Worm (Caenorhabditis elegans) whole organism, late embryonic: ENCODE data around the gene arx-2.

Experiments
- C38D4.7 ChIP-seq: fragments of 200-800 bp; sonication (Bioruptor generic); optimal IDR thresholded peaks from 2 replicates; lab custom pipeline; 2018; ENCODE audit warnings: mild to moderate bottlenecking, missing genetic modification characterization, moderate library complexity, missing compliant biosample characterization
- F13H6.1 ChIP-seq: sonication (generic microtip); optimal IDR thresholded peaks from 2 replicates; lab custom pipeline; 2016; ENCODE audit warnings: missing genetic modification characterization, missing compliant biosample characterization
- K02D7.2 ChIP-seq: sonication (generic microtip); optimal IDR thresholded peaks from 2 replicates; lab custom pipeline; 2017; ENCODE audit warnings: mild to moderate bottlenecking, missing genetic modification characterization, missing compliant biosample characterization
- Y22D7AL.16 ChIP-seq: sonication (generic microtip); optimal IDR thresholded peaks from 2 replicates; lab custom pipeline; 2016; ENCODE audit warnings: missing genetic modification characterization, missing compliant biosample characterization
- ama-1 ChIP-seq: fragments of 150-350 bp; optimal IDR thresholded peaks from 2 replicates; lab custom pipeline; 2014
- ceh-14 ChIP-seq: sonication (generic microtip); optimal IDR thresholded peaks from 2 replicates; lab custom pipeline; 2016; ENCODE audit warnings: missing genotype, missing genetic modification characterization, missing compliant biosample characterization
- ceh-2 ChIP-seq: sonication (generic microtip); optimal IDR thresholded peaks from 2 replicates; lab custom pipeline; 2016; ENCODE audit warnings: missing genotype, missing genetic modification characterization, missing compliant biosample characterization
- ceh-22 ChIP-seq: sonication (generic microtip); optimal IDR thresholded peaks from 2 replicates; lab custom pipeline; 2017; ENCODE audit warnings: missing biosample characterization, missing genetic modification characterization
- ceh-31 ChIP-seq: sonication (generic microtip); optimal IDR thresholded peaks from 2 replicates; lab custom pipeline; 2016; ENCODE audit warnings: missing genetic modification characterization, missing compliant biosample characterization
- ceh-34 ChIP-seq: sonication (generic microtip); optimal IDR thresholded peaks from 2 replicates; lab custom pipeline; 2016; ENCODE audit warnings: mild to moderate bottlenecking, missing genetic modification characterization, missing compliant biosample characterization
- ceh-45 ChIP-seq: fragments of 200-800 bp; sonication (Bioruptor generic); IDR thresholded peaks from 2 replicates; pipeline ENCODE4 v1.3.6; 2022; ENCODE audit warnings: missing genetic modification reagents, missing genetic modification characterization, missing compliant biosample characterization
- ceh-9 ChIP-seq: sonication (generic microtip); optimal IDR thresholded peaks from 2 replicates; lab custom pipeline; 2016; ENCODE audit warnings: mild to moderate bottlenecking, missing genetic modification characterization, inconsistent platforms, missing compliant biosample characterization
- che-1 ChIP-seq: sonication (generic microtip); optimal IDR thresholded peaks from 2 replicates; lab custom pipeline; 2016; ENCODE audit warnings: mild to moderate bottlenecking, missing genetic modification characterization, missing compliant biosample characterization
- dve-1 ChIP-seq: sonication (generic microtip); optimal IDR thresholded peaks from 2 replicates; lab custom pipeline; 2017; ENCODE audit warnings: antibody characterized with exemption, mild to moderate bottlenecking, missing genetic modification characterization, missing compliant biosample characterization
- elt-4 ChIP-seq: sonication (generic microtip); optimal IDR thresholded peaks from 2 replicates; lab custom pipeline; 2016; ENCODE audit warnings: missing genetic modification characterization, missing compliant biosample characterization
- ets-4 ChIP-seq: sonication (generic microtip); optimal IDR thresholded peaks from 2 replicates; lab custom pipeline; 2016; ENCODE audit warnings: missing genetic modification characterization, missing compliant biosample characterization
- eyg-1 ChIP-seq: sonication (generic microtip); optimal IDR thresholded peaks from 2 replicates; lab custom pipeline; 2016; ENCODE audit warnings: missing genotype, missing genetic modification characterization, missing compliant biosample characterization
- fax-1 ChIP-seq: sonication (generic microtip); optimal IDR thresholded peaks from 2 replicates; lab custom pipeline; 2016; ENCODE audit warnings: missing genotype, missing genetic modification characterization, missing compliant biosample characterization
- fkh-6 ChIP-seq: sonication (generic microtip); optimal IDR thresholded peaks from 2 replicates; lab custom pipeline; 2016; ENCODE audit warnings: missing genetic modification characterization, missing compliant biosample characterization
- hlh-13 ChIP-seq: fragments of 200-800 bp; sonication (Bioruptor generic); optimal IDR thresholded peaks from 2 replicates; lab custom pipeline; 2018; ENCODE audit warnings: mild to moderate bottlenecking, missing genetic modification characterization, missing compliant biosample characterization
- hlh-15 ChIP-seq: sonication (generic microtip); optimal IDR thresholded peaks from 2 replicates; lab custom pipeline; 2016; ENCODE audit warnings: missing genetic modification characterization, missing compliant biosample characterization
- hlh-6 ChIP-seq: sonication (generic microtip); optimal IDR thresholded peaks from 2 replicates; lab custom pipeline; 2016; ENCODE audit warnings: missing genotype, missing genetic modification characterization, missing compliant biosample characterization
- hlh-8 ChIP-seq: sonication (generic microtip); optimal IDR thresholded peaks from 2 replicates; lab custom pipeline; 2016; ENCODE audit warnings: missing genotype, missing genetic modification characterization, missing compliant biosample characterization
- lim-6 ChIP-seq: sonication (generic microtip); optimal IDR thresholded peaks from 2 replicates; lab custom pipeline; 2016; ENCODE audit warnings: missing genetic modification characterization, missing compliant biosample characterization
- lin-11 ChIP-seq: fragments of 200-800 bp; sonication (Bioruptor generic); optimal IDR thresholded peaks from 2 replicates; lab custom pipeline; 2018; ENCODE audit warnings: mild to moderate bottlenecking, missing genetic modification characterization, missing compliant biosample characterization
- madf-2 ChIP-seq: sonication (generic microtip); optimal IDR thresholded peaks from 2 replicates; lab custom pipeline; 2017; ENCODE audit warnings: missing genetic modification characterization, missing compliant biosample characterization
- mec-3 ChIP-seq: sonication (generic microtip); optimal IDR thresholded peaks from 2 replicates; lab custom pipeline; 2016; ENCODE audit warnings: borderline replicate concordance, missing genetic modification characterization, missing compliant biosample characterization
- nfya-1 ChIP-seq: sonication (generic microtip); optimal IDR thresholded peaks from 2 replicates; lab custom pipeline; 2017; ENCODE audit warnings: missing genetic modification characterization, mild to moderate bottlenecking, missing compliant biosample characterization, antibody characterized with exemption, moderate library complexity
- nhr-11 ChIP-seq: fragments of 150-350 bp; optimal IDR thresholded peaks from 2 replicates; lab custom pipeline; 2014; ENCODE audit warnings: missing biosample characterization, missing genetic modification characterization
- nhr-232 ChIP-seq: sonication (generic microtip); optimal IDR thresholded peaks from 2 replicates; lab custom pipeline; 2016; ENCODE audit warnings: missing genetic modification characterization, missing compliant biosample characterization
- npax-4 ChIP-seq: sonication (generic microtip); optimal IDR thresholded peaks from 2 replicates; lab custom pipeline; 2016; ENCODE audit warnings: missing genetic modification characterization, missing compliant biosample characterization
- odd-2 ChIP-seq: sonication (generic microtip); optimal IDR thresholded peaks from 2 replicates; lab custom pipeline; 2017; ENCODE audit warnings: antibody characterized with exemption, mild to moderate bottlenecking, missing genetic modification characterization, missing compliant biosample characterization
- pag-3 ChIP-seq: sonication (generic microtip); optimal IDR thresholded peaks from 2 replicates; lab custom pipeline; 2016; ENCODE audit warnings: missing compliant biosample characterization, missing genetic modification characterization, borderline replicate concordance
- pax-1 ChIP-seq: fragments of 150-350 bp; optimal IDR thresholded peaks from 2 replicates; lab custom pipeline; 2014; ENCODE audit warnings: missing biosample characterization, missing genetic modification characterization
- pha-4 ChIP-seq: fragments of 150-350 bp; optimal IDR thresholded peaks from 2 replicates; lab custom pipeline; 2018; ENCODE audit warnings: missing biosample characterization, missing genetic modification reagents, missing genetic modification characterization
- pqm-1 ChIP-seq: sonication (generic microtip); optimal IDR thresholded peaks from 2 replicates; lab custom pipeline; 2016; ENCODE audit warnings: missing genetic modification characterization, missing compliant biosample characterization
- sox-2 ChIP-seq: fragments of 200-800 bp; sonication (Bioruptor generic); IDR thresholded peaks from 2 replicates; pipeline ENCODE4 v1.3.6; 2022; ENCODE audit warnings: missing genetic modification reagents, missing genetic modification characterization, missing compliant biosample characterization
- syd-9 ChIP-seq: sonication (generic microtip); optimal IDR thresholded peaks from 2 replicates; lab custom pipeline; 2016; ENCODE audit warnings: mild to moderate bottlenecking, missing genetic modification characterization, moderate library complexity, missing compliant biosample characterization
- tbx-2 ChIP-seq: sonication (generic microtip); optimal IDR thresholded peaks from 2 replicates; lab custom pipeline; 2016; ENCODE audit warnings: missing genetic modification characterization, missing compliant biosample characterization
- ttx-3 ChIP-seq: sonication (generic microtip); optimal IDR thresholded peaks from 2 replicates; lab custom pipeline; 2016; ENCODE audit warnings: missing genetic modification reagents, missing genetic modification characterization, missing compliant biosample characterization
- unc-55 ChIP-seq: sonication (generic microtip); optimal IDR thresholded peaks from 2 replicates; lab custom pipeline; 2017; ENCODE audit warnings: missing biosample characterization, missing genetic modification reagents, missing genetic modification characterization
- unc-86 ChIP-seq: sonication (generic microtip); optimal IDR thresholded peaks from 2 replicates; lab custom pipeline; 2016; ENCODE audit warnings: missing genetic modification characterization, missing compliant biosample characterization
- zip-5 ChIP-seq: sonication (generic microtip); optimal IDR thresholded peaks from 2 replicates; lab custom pipeline; 2016; ENCODE audit warnings: missing genetic modification characterization, missing compliant biosample characterization
- ztf-16 ChIP-seq: sonication (generic microtip); optimal IDR thresholded peaks from 2 replicates; lab custom pipeline; 2017; ENCODE audit warnings: missing genetic modification characterization, missing compliant biosample characterization

arx-2 gene

ce11 chrV:10313953-10314352 is 24.2 kb downstream of the arx-2 start, which contains the start of gene gcy-6:
gcy-6 (minus strand) TSS chrV:10314053.
- TF ChIP-seq madf-2 (no peak), ceh-34 (tag; lab: Kevin White, UChicago) (no peak), K02D7.2 (tag; lab: Kevin White, UChicago) (no peak), ets-4 (tag; lab: Kevin White, UChicago) (no peak), zip-5 (no peak), lim-6 (tag; lab: Kevin White, UChicago) (no peak), nfya-1 (tag; lab: Kevin White, UChicago) (no peak), C38D4.7 (no peak), fkh-6 (no peak), unc-86 (tag; lab: Kevin White, UChicago) (no peak), hlh-8 (tag; lab: Kevin White, UChicago) (no peak), hlh-6 (tag; lab: Kevin White, UChicago) (no peak)
- TF ChIP-seq, all 69 proteins: peak for 0

- TF ChIP-seq pax-1 (tag; lab: Kevin White, UChicago) (no peak), ceh-14 (tag; lab: Kevin White, UChicago) (no peak), npax-4 (tag; lab: Kevin White, UChicago) (no peak), ceh-9 (tag; lab: Kevin White, UChicago) (no peak), ttx-3 (tag; lab: Kevin White, UChicago) (no peak), F13H6.1 (no peak), ceh-34 (tag; lab: Kevin White, UChicago) (no peak), Y22D7AL.16 (tag; lab: Kevin White, UChicago) (no peak), odd-2 (tag; lab: Kevin White, UChicago) (no peak), eyg-1 (tag; lab: Kevin White, UChicago) (no peak), hlh-6 (tag; lab: Kevin White, UChicago) (no peak), dve-1 (tag; lab: Kevin White, UChicago) (no peak), tbx-2 (no peak), mec-3 (tag; lab: Kevin White, UChicago) (no peak), sox-2 (no peak), ceh-2 (no peak), unc-55 (no peak), madf-2 (no peak), hlh-13 (GFP tag; lab: Kevin White, UChicago) (no peak), nhr-232 (tag; lab: Kevin White, UChicago) (no peak)
- TF ChIP-seq, all 69 proteins: peak for 0
Measured at ce11 chrV:10307283-10307682, 30.9 kb downstream of the arx-2 start, which contains the start of gene che-12. che-12 (minus strand) TSS chrV:10307383.

ce11 chrV:10297099-10297498 is 41.1 kb downstream of the arx-2 start, which contains the start of gene B0024.4:
B0024.4 (plus strand) TSS chrV:10297399.
- TF ChIP-seq syd-9 (tag; lab: Kevin White, UChicago) (no peak), ceh-14 (tag; lab: Kevin White, UChicago) (no peak), sox-2 (no peak), ceh-2 (no peak)

ce11 chrV:10294549-10294948 is 43.6 kb downstream of the arx-2 start, which contains the start of gene col-150:
col-150 (minus strand) TSS chrV:10294649.
- TF ChIP-seq ztf-16 (tag; lab: Kevin White, UChicago) (no peak), pag-3 (tag; lab: Kevin White, UChicago) (no peak), fax-1 (tag; lab: Kevin White, UChicago) (no peak), elt-4 (tag; lab: Kevin White, UChicago) (no peak), pha-4 (no peak), zip-5 (no peak), odd-2 (tag; lab: Kevin White, UChicago) (no peak), pqm-1 (tag; lab: Kevin White, UChicago) (no peak), ceh-22 (tag; lab: Kevin White, UChicago) (no peak), ceh-14 (tag; lab: Kevin White, UChicago) (no peak), hlh-15 (tag; lab: Kevin White, UChicago) (no peak), ceh-45 (no peak), fkh-6 (no peak), lin-11 (no peak), npax-4 (tag; lab: Kevin White, UChicago) (no peak), ceh-31 (tag; lab: Kevin White, UChicago) (no peak), ama-1 (lab: Kevin White, UChicago) (no peak), che-1 (tag; lab: Kevin White, UChicago) (no peak), nhr-11 (tag; lab: Kevin White, UChicago) (no peak)
